Fruit fly (Drosophila melanogaster): ENCODE data around the gene Act88F.

The Act88F gene

dm6 chr3R:15485296-15485695 is 45.5 kb downstream of the Act88F start, which contains the start of gene Trissin:
Gene Trissin (minus strand): TSS chr3R:15485396.
- TF ChIP-seq CG18599 (GFP tag; optimal IDR thresholded peaks at IDR 0.05) = no peak
- peak; percentile 89 for TF ChIP-seq Ets65A (GFP tag)
- TF ChIP-seq slou (GFP tag; optimal IDR thresholded peaks at IDR 0.05) = no peak

dm6 chr3R:15485866-15486265 is 46.1 kb downstream of the Act88F start, which contains the start of gene obe:
Gene obe (plus strand): TSS chr3R:15486050.
- no peak for TF ChIP-seq CG1602 (GFP tag; optimal IDR thresholded peaks at IDR 0.05)
- no peak for TF ChIP-seq CG31441 (GFP tag; IDR thresholded peaks at IDR 0.05)
- peak; percentile 81 for TF ChIP-seq MBD-R2 (GFP tag; IDR thresholded peaks at IDR 0.05)
- TF ChIP-seq C15 (GFP tag; IDR thresholded peaks at IDR 0.05) = no peak
- no peak for TF ChIP-seq trh (GFP tag; optimal IDR thresholded peaks at IDR 0.05)
- no peak for TF ChIP-seq oc (tag; optimal IDR thresholded peaks at IDR 0.05)
- peak; percentile 98 for TF ChIP-seq trem (tag; optimal IDR thresholded peaks at IDR 0.05)
- TF ChIP-seq CG14965 (GFP tag; optimal IDR thresholded peaks at IDR 0.05; ENCODE audit: borderline replicate concordance) = no peak
- TF ChIP-seq CG32532 (GFP tag; IDR thresholded peaks at IDR 0.05) = no peak
- TF ChIP-seq CG10274 (GFP tag; optimal IDR thresholded peaks at IDR 0.05) = no peak
- no peak for TF ChIP-seq sim (GFP tag; IDR thresholded peaks at IDR 0.05)
- TF ChIP-seq ab (GFP tag; optimal IDR thresholded peaks at IDR 0.05) = no peak
- TF ChIP-seq BEAF-32 (GFP tag; optimal IDR thresholded peaks at IDR 0.05) = peak; percentile 41
- TF ChIP-seq MESR4 (GFP tag; optimal IDR thresholded peaks at IDR 0.05) = peak; percentile 60
- no peak for TF ChIP-seq corto (GFP tag; optimal IDR thresholded peaks at IDR 0.05)
- no peak for TF ChIP-seq ap (GFP tag; IDR thresholded peaks at IDR 0.05)
- peak; percentile 15 for TF ChIP-seq Sry-δ (GFP tag; optimal IDR thresholded peaks at IDR 0.05)
- TF ChIP-seq dmrt11E (tag; optimal IDR thresholded peaks at IDR 0.05) = no peak
- no peak for TF ChIP-seq eve (GFP tag; optimal IDR thresholded peaks at IDR 0.05)
- TF ChIP-seq CG4282 (GFP tag; optimal IDR thresholded peaks at IDR 0.05) = no peak
- peak; percentile 24 for TF ChIP-seq CG2116 (GFP tag; optimal IDR thresholded peaks at IDR 0.05)
- no peak for TF ChIP-seq CG13424 (tag; optimal IDR thresholded peaks at IDR 0.05)
- no peak for TF ChIP-seq Fer2 (tag; optimal IDR thresholded peaks at IDR 0.05)
- 0 out of 2 replicates have a peak, but pooled peaks have one; percentile 17 for TF ChIP-seq amos (GFP tag; IDR thresholded peaks at IDR 0.05; ENCODE audit: partially characterized antibody)
- peak; percentile 48 for TF ChIP-seq CG3995 (GFP tag; optimal IDR thresholded peaks at IDR 0.05)
- no peak for TF ChIP-seq CG1603 (tag; optimal IDR thresholded peaks at IDR 0.05)
- peak; percentile 90 for TF ChIP-seq Lhr (GFP tag; optimal IDR thresholded peaks at IDR 0.05)
- TF ChIP-seq CG17186 (GFP tag; optimal IDR thresholded peaks at IDR 0.05) = peak; percentile 61
- peak; percentile 68 for TF ChIP-seq gfzf (GFP tag; optimal IDR thresholded peaks at IDR 0.05)
- no peak for TF ChIP-seq Sox100B (GFP tag; optimal IDR thresholded peaks at IDR 0.05)
- no peak for TF ChIP-seq crol (GFP tag; IDR thresholded peaks at IDR 0.05)
- TF ChIP-seq stwl (tag; optimal IDR thresholded peaks at IDR 0.05) = peak; percentile 81
- no peak for TF ChIP-seq HLH4C (GFP tag; IDR thresholded peaks at IDR 0.05; ENCODE audit: partially characterized antibody)
- no peak for TF ChIP-seq CG13296 (GFP tag; optimal IDR thresholded peaks at IDR 0.05)
- no peak for TF ChIP-seq D19B (GFP tag; optimal IDR thresholded peaks at IDR 0.05)
- no peak for TF ChIP-seq HLH54F (GFP tag; optimal IDR thresholded peaks at IDR 0.05)
- TF ChIP-seq YL-1 (GFP tag; optimal IDR thresholded peaks at IDR 0.05) = peak; percentile 73
- no peak for TF ChIP-seq lola (GFP tag; optimal IDR thresholded peaks at IDR 0.05)
- no peak for TF ChIP-seq tna (GFP tag; IDR thresholded peaks at IDR 0.05; ENCODE audit: partially characterized antibody)
- no peak for TF ChIP-seq wek (GFP tag; optimal IDR thresholded peaks at IDR 0.05)
- no peak for TF ChIP-seq bsh (GFP tag; optimal IDR thresholded peaks at IDR 0.05)
- TF ChIP-seq Dll (GFP tag; IDR thresholded peaks at IDR 0.05; ENCODE audit: partially characterized antibody) = 0 out of 4 replicates have a peak, but pooled peaks have one; percentile 28
- no peak for TF ChIP-seq B-H1 (GFP tag; IDR thresholded peaks at IDR 0.05)
- no peak for TF ChIP-seq bowl (GFP tag; IDR thresholded peaks at IDR 0.05)
- TF ChIP-seq CG10979 (tag; optimal IDR thresholded peaks at IDR 0.05) = no peak

All from whole organism, embryonic.